Worm (Caenorhabditis elegans) whole organism, L3 larva: Measurements from ENCODE around the gene nas-3.

Experiments used
- R02D3.7 ChIP-seq: fragments of 150-350 bp; optimal IDR thresholded peaks from 2 replicates; lab custom pipeline; 2014; ENCODE audit warnings: missing biosample characterization, missing genetic modification characterization
- ZK546.5 ChIP-seq: sonication (generic microtip); optimal IDR thresholded peaks from 2 replicates; lab custom pipeline; 2017; ENCODE audit warnings: missing biosample characterization, missing genetic modification characterization
- aly-2 ChIP-seq: fragments of 150-350 bp; optimal IDR thresholded peaks from 2 replicates; lab custom pipeline; 2014; ENCODE audit warnings: missing biosample characterization, missing genetic modification characterization
- ama-1 ChIP-seq: fragments of 150-350 bp; optimal IDR thresholded peaks from 2 replicates; lab custom pipeline; 2018
- ceh-16 ChIP-seq: sonication (generic microtip); optimal IDR thresholded peaks from 2 replicates; lab custom pipeline; 2017; ENCODE audit warnings: missing biosample characterization, missing genetic modification characterization
- ceh-28 ChIP-seq: fragments of 150-350 bp; optimal IDR thresholded peaks from 2 replicates; lab custom pipeline; 2014; ENCODE audit warnings: missing biosample characterization, missing genetic modification reagents, missing genetic modification characterization
- ceh-82 ChIP-seq: fragments of 150-350 bp; optimal IDR thresholded peaks from 2 replicates; lab custom pipeline; 2014; ENCODE audit warnings: missing biosample characterization, missing genetic modification characterization
- ceh-9 ChIP-seq: sonication (generic microtip); optimal IDR thresholded peaks from 2 replicates; lab custom pipeline; 2018; ENCODE audit warnings: missing biosample characterization, missing genetic modification characterization
- daf-12 ChIP-seq: fragments of 150-350 bp; optimal IDR thresholded peaks from 2 replicates; lab custom pipeline; 2014; ENCODE audit warnings: missing biosample characterization, missing genetic modification reagents, missing genetic modification characterization
- egl-27 ChIP-seq: sonication (generic microtip); optimal IDR thresholded peaks from 4 replicates; lab custom pipeline; 2017; ENCODE audit warnings: missing biosample characterization, missing genetic modification reagents, missing genetic modification characterization
- elt-1 ChIP-seq: fragments of 150-350 bp; optimal IDR thresholded peaks from 2 replicates; lab custom pipeline; 2014; ENCODE audit warnings: missing biosample characterization, missing genetic modification characterization
- elt-2 ChIP-seq: sonication (generic microtip); optimal IDR thresholded peaks from 2 replicates; lab custom pipeline; 2016; ENCODE audit warnings: missing genetic modification reagents, mild to moderate bottlenecking, missing genetic modification characterization, missing compliant biosample characterization
- elt-3 ChIP-seq, 3 experiments: fragments of 150-350 bp in 1 of 3; sonication (generic microtip) in 2 of 3; optimal IDR thresholded peaks; 2 replicates in 2 of 3; 4 replicates in 1 of 3; lab custom pipeline; 2014 to 2017; ENCODE audit warnings: missing biosample characterization in 3 of 3, missing genetic modification characterization in 3 of 3
- eor-1 ChIP-seq, 2 experiments: fragments of 150-350 bp; optimal IDR thresholded peaks; 2 replicates each; lab custom pipeline; 2014 to 2018; ENCODE audit warnings: missing biosample characterization in 2 of 2, missing genetic modification characterization in 2 of 2
- fkh-2 ChIP-seq: fragments of 150-350 bp; optimal IDR thresholded peaks from 2 replicates; lab custom pipeline; 2014; ENCODE audit warnings: missing biosample characterization, missing genetic modification reagents, missing genetic modification characterization
- fos-1 ChIP-seq: fragments of 150-350 bp; optimal IDR thresholded peaks from 2 replicates; lab custom pipeline; 2014; ENCODE audit warnings: missing biosample characterization, missing genetic modification characterization
- hmg-11 ChIP-seq: sonication (generic microtip); optimal IDR thresholded peaks from 2 replicates; lab custom pipeline; 2016; ENCODE audit warnings: missing genetic modification characterization, missing compliant biosample characterization
- jun-1 ChIP-seq: fragments of 150-350 bp; optimal IDR thresholded peaks from 2 replicates; lab custom pipeline; 2014; ENCODE audit warnings: missing biosample characterization, missing genetic modification reagents, missing genetic modification characterization
- lin-15B ChIP-seq: fragments of 150-350 bp; optimal IDR thresholded peaks from 2 replicates; lab custom pipeline; 2014; ENCODE audit warnings: missing biosample characterization, missing genetic modification characterization
- lin-39 ChIP-seq: fragments of 150-350 bp; optimal IDR thresholded peaks from 2 replicates; lab custom pipeline; 2018; ENCODE audit warnings: missing biosample characterization, missing genetic modification reagents, missing genetic modification characterization
- lsy-12 ChIP-seq: sonication (generic microtip); optimal IDR thresholded peaks from 2 replicates; lab custom pipeline; 2016; ENCODE audit warnings: mild to moderate bottlenecking, missing genetic modification characterization, missing compliant biosample characterization
- mdl-1 ChIP-seq: fragments of 150-350 bp; optimal IDR thresholded peaks from 2 replicates; lab custom pipeline; 2014; ENCODE audit warnings: missing biosample characterization, missing genetic modification characterization
- mml-1 ChIP-seq: fragments of 150-350 bp; sonication (generic microtip); optimal IDR thresholded peaks from 3 replicates; lab custom pipeline; 2014; ENCODE audit warnings: missing biosample characterization, missing genetic modification characterization
- nfya-1 ChIP-seq: sonication (generic microtip); optimal IDR thresholded peaks from 2 replicates; lab custom pipeline; 2017; ENCODE audit warnings: missing genetic modification characterization, mild to moderate bottlenecking, missing compliant biosample characterization, antibody characterized with exemption, moderate library complexity; ENCODE audit not compliant: insufficient read depth
- nhr-11 ChIP-seq: fragments of 150-350 bp; optimal IDR thresholded peaks from 2 replicates; lab custom pipeline; 2014; ENCODE audit warnings: missing biosample characterization, missing genetic modification characterization
- nhr-12 ChIP-seq: fragments of 150-350 bp; optimal IDR thresholded peaks from 2 replicates; lab custom pipeline; 2014; ENCODE audit warnings: missing biosample characterization, missing genetic modification characterization
- nhr-237 ChIP-seq: fragments of 150-350 bp; optimal IDR thresholded peaks from 2 replicates; lab custom pipeline; 2014; ENCODE audit warnings: missing biosample characterization, missing genetic modification characterization
- nhr-25 ChIP-seq: sonication (generic microtip); optimal IDR thresholded peaks from 2 replicates; lab custom pipeline; 2017; ENCODE audit warnings: missing biosample characterization, missing genetic modification characterization
- nhr-28 ChIP-seq: fragments of 150-350 bp; optimal IDR thresholded peaks from 2 replicates; lab custom pipeline; 2014; ENCODE audit warnings: missing biosample characterization, missing genetic modification characterization
- nhr-43 ChIP-seq: sonication (generic microtip); optimal IDR thresholded peaks from 2 replicates; lab custom pipeline; 2016; ENCODE audit warnings: mild to moderate bottlenecking, missing genetic modification characterization, missing compliant biosample characterization; ENCODE audit not compliant: poor library complexity, severe bottlenecking
- nhr-67 ChIP-seq: fragments of 150-350 bp; optimal IDR thresholded peaks from 2 replicates; lab custom pipeline; 2014; ENCODE audit warnings: missing biosample characterization, missing genetic modification characterization
- nhr-76 ChIP-seq: fragments of 150-350 bp; sonication (generic microtip); optimal IDR thresholded peaks from 5 replicates; lab custom pipeline; 2014; ENCODE audit warnings: missing biosample characterization, missing genetic modification characterization
- nhr-77 ChIP-seq: fragments of 150-350 bp; optimal IDR thresholded peaks from 2 replicates; lab custom pipeline; 2014; ENCODE audit warnings: missing biosample characterization, missing genetic modification characterization
- pha-4 ChIP-seq: fragments of 150-350 bp; optimal IDR thresholded peaks from 2 replicates; lab custom pipeline; 2014; ENCODE audit warnings: missing biosample characterization, missing genetic modification reagents, missing genetic modification characterization
- pqm-1 ChIP-seq: fragments of 150-350 bp; optimal IDR thresholded peaks from 2 replicates; lab custom pipeline; 2017; ENCODE audit warnings: missing biosample characterization, missing genetic modification characterization, inconsistent platforms
- sea-2 ChIP-seq: fragments of 150-350 bp; sonication (generic microtip); optimal IDR thresholded peaks from 4 replicates; lab custom pipeline; 2014; ENCODE audit warnings: missing biosample characterization, missing genetic modification reagents, missing genetic modification characterization
- skn-1 ChIP-seq: fragments of 150-350 bp; optimal IDR thresholded peaks from 2 replicates; lab custom pipeline; 2014; ENCODE audit warnings: missing biosample characterization, missing genetic modification characterization
- snpc-4 ChIP-seq: fragments of 150-350 bp; optimal IDR thresholded peaks from 2 replicates; lab custom pipeline; 2014; ENCODE audit warnings: missing biosample characterization, missing genetic modification characterization
- tbx-2 ChIP-seq: sonication (generic microtip); optimal IDR thresholded peaks from 2 replicates; lab custom pipeline; 2016; ENCODE audit warnings: mild to moderate bottlenecking, missing genetic modification characterization, missing compliant biosample characterization
- unc-39 ChIP-seq: sonication (generic microtip); optimal IDR thresholded peaks from 4 replicates; lab custom pipeline; 2017; ENCODE audit warnings: missing biosample characterization, missing genetic modification characterization
- unc-62 ChIP-seq: fragments of 150-350 bp; sonication (generic microtip); optimal IDR thresholded peaks from 4 replicates; lab custom pipeline; 2014; ENCODE audit warnings: missing biosample characterization, missing genetic modification reagents, missing genetic modification characterization
- zag-1 ChIP-seq: fragments of 150-350 bp; optimal IDR thresholded peaks from 2 replicates; lab custom pipeline; 2014; ENCODE audit warnings: missing biosample characterization, missing genetic modification characterization
- ztf-11 ChIP-seq: fragments of 150-350 bp; optimal IDR thresholded peaks from 2 replicates; lab custom pipeline; 2014; ENCODE audit warnings: missing biosample characterization, missing genetic modification characterization
- ztf-4 ChIP-seq: fragments of 150-350 bp; optimal IDR thresholded peaks from 2 replicates; lab custom pipeline; 2014; ENCODE audit warnings: missing biosample characterization, missing genetic modification characterization

nas-3 gene

ce11 chrV:9506931-9507330 is 29.0 kb downstream of the nas-3 start:
- no peak for TF ChIP-seq nhr-77 (tag; lab: Kevin White, UChicago)
- no peak for TF ChIP-seq elt-3 (tag; optimal IDR thresholded peaks at IDR 0.05; lab: Kevin White, UChicago)
- TF ChIP-seq elt-2 (tag; lab: Kevin White, UChicago): peak; percentile 82
- no peak for TF ChIP-seq eor-1 (tag; optimal IDR thresholded peaks at IDR 0.05; lab: Kevin White, UChicago)
- TF ChIP-seq mdl-1 (tag; lab: Kevin White, UChicago): no peak
- TF ChIP-seq unc-39 (tag; lab: Kevin White, UChicago): no peak
- TF ChIP-seq lin-15B (tag; lab: Kevin White, UChicago): no peak
- no peak for TF ChIP-seq zag-1 (tag; lab: Kevin White, UChicago)
- peak; percentile 80 for TF ChIP-seq pqm-1 (tag; lab: Kevin White, UChicago)

ce11 chrV:9507742-9508141 is 29.8 kb downstream of the nas-3 start, which contains the start of gene acs-14:
Gene acs-14 (plus strand): TSS chrV:9508132.
- TF ChIP-seq elt-2 (tag; lab: Kevin White, UChicago) (peak; percentile 67), nhr-25 (tag; lab: Kevin White, UChicago) (no peak), elt-3 (tag; optimal IDR thresholded peaks at IDR 0.05; lab: Kevin White, UChicago) (no peak), pha-4 (tag; lab: Kevin White, UChicago) (peak; percentile 1)

DNA sequence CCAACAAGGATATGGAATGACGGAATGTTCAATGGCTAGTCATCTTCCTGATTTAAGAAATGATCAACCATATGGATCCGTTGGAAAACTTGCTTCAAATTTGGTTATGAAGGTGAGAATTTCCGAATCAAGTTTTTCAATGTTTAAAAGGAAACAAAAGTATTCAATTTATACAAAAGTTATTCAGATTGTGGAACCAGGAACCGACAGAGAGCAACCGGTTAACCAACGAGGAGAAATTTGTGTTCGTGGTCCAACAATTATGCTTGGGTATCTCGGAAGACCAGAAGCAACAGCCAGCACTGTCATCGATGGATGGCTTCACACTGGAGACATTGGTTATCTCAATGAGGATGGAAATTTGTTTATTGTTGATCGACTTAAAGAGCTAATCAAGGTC is 31.6 kb downstream of the nas-3 start:
- TF ChIP-seq sea-2 (GFP tag; lab: Kevin White, UChicago) (no peak), tbx-2 (tag; lab: Kevin White, UChicago) (no peak), daf-12 (no peak), egl-27 (tag; lab: Kevin White, UChicago) (no peak), hmg-11 (no peak), pha-4 (tag; lab: Kevin White, UChicago) (no peak), ceh-82 (tag; lab: Kevin White, UChicago) (no peak), ceh-28 (tag; lab: Kevin White, UChicago) (no peak), jun-1 (tag; lab: Kevin White, UChicago) (no peak), lin-15B (tag; lab: Kevin White, UChicago) (no peak), ztf-11 (tag; lab: Kevin White, UChicago) (no peak), nhr-67 (tag; lab: Kevin White, UChicago) (no peak), ztf-4 (tag; lab: Kevin White, UChicago) (no peak), nhr-12 (tag; lab: Kevin White, UChicago) (no peak)

- no peak for TF ChIP-seq nhr-12 (tag; lab: Kevin White, UChicago)
- TF ChIP-seq jun-1 (tag; lab: Kevin White, UChicago): peak; percentile 14
- no peak for TF ChIP-seq nhr-77 (tag; lab: Kevin White, UChicago)
- no peak for TF ChIP-seq unc-39 (tag; lab: Kevin White, UChicago)
- no peak for TF ChIP-seq ztf-4 (tag; lab: Kevin White, UChicago)
- no peak for TF ChIP-seq ama-1 (lab: Kevin White, UChicago)
- no peak for TF ChIP-seq lin-39
- TF ChIP-seq nhr-76 (tag; lab: Kevin White, UChicago): no peak
- peak; percentile 45 for TF ChIP-seq nfya-1 (tag; lab: Kevin White, UChicago)
- TF ChIP-seq nhr-25 (tag; lab: Kevin White, UChicago): no peak
- peak; percentile 46 for TF ChIP-seq snpc-4
- no peak for TF ChIP-seq pqm-1 (tag; lab: Kevin White, UChicago)
- TF ChIP-seq fos-1 (tag; lab: Kevin White, UChicago): no peak
- no peak for TF ChIP-seq fkh-2 (tag; lab: Kevin White, UChicago)
- no peak for TF ChIP-seq mml-1 (tag; lab: Kevin White, UChicago)
- no peak for TF ChIP-seq egl-27 (tag; lab: Kevin White, UChicago)
- TF ChIP-seq nhr-43 (tag; lab: Kevin White, UChicago): no peak
- no peak for TF ChIP-seq elt-3 (tag; optimal IDR thresholded peaks at IDR 0.05; lab: Kevin White, UChicago)
- TF ChIP-seq skn-1 (tag; lab: Kevin White, UChicago): no peak
- TF ChIP-seq aly-2 (tag; lab: Kevin White, UChicago): no peak
- TF ChIP-seq elt-1 (tag; lab: Kevin White, UChicago): no peak
- TF ChIP-seq nhr-237 (tag; lab: Kevin White, UChicago): no peak
- TF ChIP-seq elt-2 (tag; lab: Kevin White, UChicago): peak; percentile 7
- no peak for TF ChIP-seq ztf-11 (tag; lab: Kevin White, UChicago)
- TF ChIP-seq lin-15B (tag; lab: Kevin White, UChicago): peak; percentile 30
- TF ChIP-seq ceh-28 (tag; lab: Kevin White, UChicago): no peak
- peak; percentile 73 for TF ChIP-seq pha-4 (tag; lab: Kevin White, UChicago)
- TF ChIP-seq unc-62 (GFP tag; lab: Kevin White, UChicago): no peak
- no peak for TF ChIP-seq tbx-2 (tag; lab: Kevin White, UChicago)
- TF ChIP-seq ceh-82 (tag; lab: Kevin White, UChicago): no peak
- TF ChIP-seq ZK546.5 (tag; lab: Kevin White, UChicago): no peak
- no peak for TF ChIP-seq R02D3.7 (tag; lab: Kevin White, UChicago)
- TF ChIP-seq lsy-12 (tag; lab: Kevin White, UChicago): no peak
- no peak for TF ChIP-seq nhr-67 (tag; lab: Kevin White, UChicago)
- TF ChIP-seq hmg-11: peak; percentile 28
- no peak for TF ChIP-seq nhr-11
- no peak for TF ChIP-seq daf-12
- no peak for TF ChIP-seq ceh-16 (tag; lab: Kevin White, UChicago)
- no peak for TF ChIP-seq ceh-9 (tag; lab: Kevin White, UChicago)
- no peak for TF ChIP-seq mdl-1 (tag; lab: Kevin White, UChicago)
- no peak for TF ChIP-seq eor-1 (tag; optimal IDR thresholded peaks at IDR 0.05; lab: Kevin White, UChicago)
- no peak for TF ChIP-seq nhr-28
- no peak for TF ChIP-seq sea-2 (GFP tag; lab: Kevin White, UChicago)
Observed at ce11 chrV:9513590-9513989, 35.6 kb downstream of the nas-3 start, which contains the start of gene eif-2Bdelta. Gene eif-2Bdelta (plus strand): TSS chrV:9513824.
